Fruit fly (Drosophila melanogaster): ENCODE data around the gene pie.

The pie gene

dm6 chr2L:10386208-10386805 lies 36.3 kb downstream of the pie start, which contains the start of the genes Cdk1 and mRpS7 (continued):
- TF ChIP-seq CG15514 (GFP tag; optimal IDR thresholded peaks at IDR 0.05) (peak; percentile 68), tup (GFP tag; optimal IDR thresholded peaks at IDR 0.05) (no peak), CG8765 (GFP tag; IDR thresholded peaks at IDR 0.05) (peak; percentile 60; the same call in 1 of the 2 replicates), emc (GFP tag; optimal IDR thresholded peaks at IDR 0.05) (no peak), CG2120 (GFP tag; optimal IDR thresholded peaks at IDR 0.05) (peak; percentile 80), ham (GFP tag; IDR thresholded peaks at IDR 0.05) (no peak), unpg (GFP tag; optimal IDR thresholded peaks at IDR 0.05) (peak; percentile 79), trem (tag; optimal IDR thresholded peaks at IDR 0.05) (peak; percentile 61), CG12155 (GFP tag; optimal IDR thresholded peaks at IDR 0.05) (peak; percentile 69), CG17328 (GFP tag; IDR thresholded peaks at IDR 0.05) (peak; percentile 70), CG8944 (GFP tag; optimal IDR thresholded peaks at IDR 0.05) (peak; percentile 42), Sry-β (GFP tag; optimal IDR thresholded peaks at IDR 0.05) (no peak), CG7963 (GFP tag; IDR thresholded peaks at IDR 0.05; ENCODE audit: partially characterized antibody) (no peak), jigr1 (GFP tag; IDR thresholded peaks at IDR 0.05) (peak; percentile 65; the same call in 1 of the 3 replicates), CG12744 (GFP tag; optimal IDR thresholded peaks at IDR 0.05) (peak; percentile 30), Hr51 (GFP tag; optimal IDR thresholded peaks at IDR 0.05) (peak; percentile 4 to 81), CG10462 (GFP tag; optimal IDR thresholded peaks at IDR 0.05) (peak; percentile 46), nerfin-2 (GFP tag; IDR thresholded peaks at IDR 0.05; ENCODE audit: partially characterized antibody) (no peak), chif (GFP tag; optimal IDR thresholded peaks at IDR 0.05) (peak; percentile 17 to 53), CG1529 (GFP tag; optimal IDR thresholded peaks at IDR 0.05) (peak; percentile 45), ind (GFP tag; optimal IDR thresholded peaks at IDR 0.05) (peak; percentile 77), cato (GFP tag; optimal IDR thresholded peaks at IDR 0.05; ENCODE audit: borderline replicate concordance) (peak; percentile 63), org-1 (GFP tag; optimal IDR thresholded peaks at IDR 0.05) (no peak), CG10147 (GFP tag; optimal IDR thresholded peaks at IDR 0.05) (peak; percentile 66), mirr (GFP tag; optimal IDR thresholded peaks at IDR 0.05) (no peak), ATbp (GFP tag; optimal IDR thresholded peaks at IDR 0.05) (no peak), Xbp1 (GFP tag; optimal IDR thresholded peaks at IDR 0.05) (peak; percentile 77), klu (GFP tag; IDR thresholded peaks at IDR 0.05) (no peak; the same call in 1 of the 2 replicates), Med (GFP tag) (peak; percentile 86), CG30403 (GFP tag; optimal IDR thresholded peaks at IDR 0.05) (peak; percentile 83), Meics (GFP tag; optimal IDR thresholded peaks at IDR 0.05) (peak; percentile 79), Fer2 (tag; optimal IDR thresholded peaks at IDR 0.05) (peak; percentile 7), Atf3 (GFP tag; optimal IDR thresholded peaks at IDR 0.05) (peak; percentile 68), CG10431 (GFP tag; optimal IDR thresholded peaks at IDR 0.05) (no peak), CG3163 (GFP tag; optimal IDR thresholded peaks at IDR 0.05) (peak; percentile 8), Lhr (GFP tag; optimal IDR thresholded peaks at IDR 0.05) (peak; percentile 45), al (GFP tag; IDR thresholded peaks at IDR 0.05) (peak; percentile 54), CG31224 (GFP tag; IDR thresholded peaks at IDR 0.05) (peak; percentile 39; the same call in 1 of the 2 replicates), prd (optimal IDR thresholded peaks at IDR 0.05) (no peak), prd (GFP tag; IDR thresholded peaks at IDR 0.05) (peak; percentile 81), CG16815 (GFP tag; optimal IDR thresholded peaks at IDR 0.05) (peak; percentile 51), Max (GFP tag; optimal IDR thresholded peaks at IDR 0.05) (peak; percentile 79), CG4707 (GFP tag; optimal IDR thresholded peaks at IDR 0.05) (peak; percentile 12), Ada2b (GFP tag; IDR thresholded peaks at IDR 0.05) (peak; percentile 50; the same call in 1 of the 2 replicates), crc (GFP tag; optimal IDR thresholded peaks at IDR 0.05) (peak; percentile 10), grau (tag; optimal IDR thresholded peaks at IDR 0.05) (peak; percentile 81), Awh (GFP tag; IDR thresholded peaks at IDR 0.05) (peak; percentile 54; the same call in 1 of the 2 replicates), CG1024 (GFP tag; IDR thresholded peaks at IDR 0.05) (peak; percentile 69; the same call in 1 of the 2 replicates), CHES-1-like (GFP tag; optimal IDR thresholded peaks at IDR 0.05) (peak; percentile 47), CG17186 (GFP tag; optimal IDR thresholded peaks at IDR 0.05) (peak; percentile 30)
